Worm (Caenorhabditis elegans) whole organism, early embryonic: ENCODE data around the gene spig-9.

Experiments
- B0310.2 ChIP-seq: sonication (generic microtip); optimal IDR thresholded peaks from 2 replicates; lab custom pipeline; 2016; ENCODE audit warnings: mild to moderate bottlenecking, missing genetic modification characterization, missing compliant biosample characterization
- ama-1 ChIP-seq: fragments of 150-350 bp; optimal IDR thresholded peaks from 2 replicates; lab custom pipeline; 2014
- hmbx-1 ChIP-seq: sonication (generic microtip); optimal IDR thresholded peaks from 2 replicates; lab custom pipeline; 2016; ENCODE audit warnings: mild to moderate bottlenecking, missing genetic modification characterization, missing compliant biosample characterization
- pes-1 ChIP-seq: fragments of 200-800 bp; sonication (Bioruptor generic); IDR thresholded peaks from 2 replicates; pipeline ENCODE4 v1.3.6; 2022; ENCODE audit warnings: missing genetic modification reagents, missing genetic modification characterization, missing compliant biosample characterization
- scrt-1 ChIP-seq: fragments of 200-800 bp; sonication (Bioruptor generic); IDR thresholded peaks from 2 replicates; pipeline ENCODE4 v1.3.6; 2022; ENCODE audit warnings: missing genetic modification characterization, missing compliant biosample characterization

DNA sequence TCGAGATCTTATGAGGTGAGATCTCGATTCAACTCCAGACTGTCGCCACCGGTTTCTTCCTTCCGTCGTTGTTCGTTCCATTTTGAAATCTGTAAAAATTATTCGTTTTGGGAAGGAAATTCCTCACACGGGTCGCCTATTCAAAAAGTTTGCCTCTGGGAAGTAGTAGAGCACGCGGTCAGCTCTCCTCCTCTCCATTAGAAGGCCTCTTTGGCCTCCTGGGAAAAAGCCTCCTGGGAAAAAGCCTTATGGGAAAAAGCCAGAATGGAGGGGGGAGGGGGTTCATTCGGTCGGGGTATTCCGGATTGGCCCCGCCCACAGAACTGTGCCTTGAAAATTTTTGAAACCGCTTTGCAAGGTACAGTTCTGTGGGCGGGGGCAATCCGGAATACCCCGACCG lies 35.9 kb upstream of the spig-9 start:
- TF ChIP-seq ama-1 (lab: Kevin White, UChicago) (no peak), scrt-1 (GFP tag; lab: Robert Waterston, UW) (no peak), pes-1 (GFP tag; lab: Robert Waterston, UW) (peak; percentile 44; the same call in 1 of the 2 replicates), hmbx-1 (tag; lab: Kevin White, UChicago) (no peak), B0310.2 (tag; lab: Kevin White, UChicago) (no peak)
